Worm (Caenorhabditis elegans): Measurements from ENCODE around the gene F32D8.14.

DNA sequence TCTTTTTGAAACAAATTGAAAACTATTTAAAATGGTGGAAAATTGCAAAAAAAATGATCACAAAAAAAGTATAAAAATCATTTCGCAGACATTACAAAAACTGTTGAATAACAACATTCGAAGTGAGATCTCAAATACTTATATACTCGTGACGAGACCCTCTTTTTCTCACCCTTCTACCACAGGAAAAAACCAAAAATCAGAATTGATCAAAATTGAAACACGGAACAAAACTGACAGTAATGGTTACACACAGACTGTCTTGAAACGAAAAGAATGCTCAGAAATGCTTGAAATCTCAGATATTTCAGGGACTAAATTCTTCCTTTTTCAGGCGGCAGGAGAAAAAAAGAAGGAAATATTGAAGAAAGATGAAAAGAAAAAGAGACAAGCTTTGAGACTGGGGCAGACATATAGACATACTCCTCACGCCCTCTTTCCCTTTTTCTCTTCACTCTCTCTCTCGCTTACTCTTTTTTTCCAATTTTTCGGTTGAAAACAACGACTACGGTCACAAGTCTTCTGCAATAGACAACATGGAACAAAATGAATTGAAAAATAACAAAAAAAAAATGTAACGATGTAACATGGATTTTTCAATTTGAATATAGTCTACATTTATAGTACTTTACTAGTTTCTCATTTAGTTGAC lies 32.9 kb downstream of the F32D8.14 start:
- TF ChIP-seq ama-1 (optimal IDR thresholded peaks at IDR 0.05), result no peak
- no peak for TF ChIP-seq ets-7 (tag; optimal IDR thresholded peaks at IDR 0.05)
- no peak for TF ChIP-seq tbx-37 (GFP tag; conservative IDR thresholded peaks at IDR 0.05)
- no peak for TF ChIP-seq hmg-4 (GFP tag; optimal IDR thresholded peaks at IDR 0.05)
- no peak for TF ChIP-seq pes-1 (GFP tag; IDR thresholded peaks at IDR 0.05)
- TF ChIP-seq sea-1 (GFP tag; conservative IDR thresholded peaks at IDR 0.05), result no peak
- no peak for TF ChIP-seq hmbx-1 (tag; optimal IDR thresholded peaks at IDR 0.05)
- TF ChIP-seq ceh-36 (tag; optimal IDR thresholded peaks at IDR 0.05), result no peak
- no peak for TF ChIP-seq ceh-13 (GFP tag; optimal IDR thresholded peaks at IDR 0.05)
- TF ChIP-seq tra-4 (tag; optimal IDR thresholded peaks at IDR 0.05), result no peak
- no peak for TF ChIP-seq B0310.2 (tag; optimal IDR thresholded peaks at IDR 0.05)
- TF ChIP-seq scrt-1 (GFP tag; IDR thresholded peaks at IDR 0.05), result no peak
- no peak for TF ChIP-seq aly-1 (tag; optimal IDR thresholded peaks at IDR 0.05)
